Worm (Caenorhabditis elegans): ENCODE measurements around the gene best-1.

Gene best-1

DNA sequence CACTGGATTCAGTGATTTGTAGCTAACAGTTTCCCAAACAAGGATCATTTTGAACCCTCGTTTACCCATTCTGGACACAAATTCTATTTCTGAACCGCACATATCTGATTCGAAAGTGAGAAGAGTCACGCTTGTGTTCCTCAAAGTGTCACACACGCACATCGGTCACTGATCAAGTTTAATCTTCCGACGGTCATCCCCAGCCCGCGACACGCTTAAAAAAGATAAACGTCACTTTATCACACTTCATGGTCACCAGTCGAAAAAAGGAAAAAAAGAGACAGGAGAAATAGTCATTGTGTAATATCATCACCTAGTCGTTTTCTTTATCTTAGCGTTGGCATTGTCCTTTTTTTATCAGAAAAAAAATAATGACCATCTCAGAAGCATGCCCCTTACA is 31.9 kb downstream of the best-1 start:
- TF ChIP-seq tab-1 (GFP tag; IDR thresholded peaks at IDR 0.05) (no peak), ref-1 (GFP tag; conservative IDR thresholded peaks at IDR 0.05) (no peak), flt-1 (GFP tag; IDR thresholded peaks at IDR 0.05) (no peak)

DNA sequence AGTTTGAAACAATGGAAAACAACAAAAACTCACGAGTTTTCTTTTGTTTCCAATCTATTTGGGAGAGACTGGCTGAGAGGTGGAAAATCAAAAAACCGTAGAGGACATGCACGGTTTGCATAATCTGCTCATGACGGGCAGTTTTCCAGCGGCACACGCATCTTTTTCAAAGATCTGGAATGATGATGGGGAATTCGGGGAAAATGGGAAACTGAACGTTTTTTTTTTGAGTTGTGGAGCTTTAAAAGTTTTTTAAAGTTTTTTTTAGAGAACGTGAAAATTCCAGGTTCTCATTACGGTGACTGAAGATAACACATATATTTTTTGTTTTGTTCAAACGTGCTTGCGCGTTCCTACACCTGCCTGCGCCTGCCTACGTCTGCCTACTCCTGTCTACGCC is 33.0 kb downstream of the best-1 start, which contains the start of gene C39E9.7:
Gene C39E9.7 (minus strand): TSS at position 101 of the 400 bp plus-strand sequence.
- no peak for TF ChIP-seq ztf-29 (GFP tag; IDR thresholded peaks at IDR 0.05)
- TF ChIP-seq klf-2 (GFP tag; conservative IDR thresholded peaks at IDR 0.05): no peak
- no peak for TF ChIP-seq ztf-23 (GFP tag; IDR thresholded peaks at IDR 0.05)
- no peak for TF ChIP-seq flt-1 (GFP tag; IDR thresholded peaks at IDR 0.05)
- TF ChIP-seq T22C8.4 (GFP tag; IDR thresholded peaks at IDR 0.05): no peak
- no peak for TF ChIP-seq tab-1 (GFP tag; IDR thresholded peaks at IDR 0.05)
- no peak for TF ChIP-seq med-1 (GFP tag; optimal IDR thresholded peaks at IDR 0.05; ENCODE audit: insufficient read depth)
- TF ChIP-seq cog-1 (tag; optimal IDR thresholded peaks at IDR 0.05): no peak
- no peak for TF ChIP-seq ref-1 (GFP tag; conservative IDR thresholded peaks at IDR 0.05)

DNA sequence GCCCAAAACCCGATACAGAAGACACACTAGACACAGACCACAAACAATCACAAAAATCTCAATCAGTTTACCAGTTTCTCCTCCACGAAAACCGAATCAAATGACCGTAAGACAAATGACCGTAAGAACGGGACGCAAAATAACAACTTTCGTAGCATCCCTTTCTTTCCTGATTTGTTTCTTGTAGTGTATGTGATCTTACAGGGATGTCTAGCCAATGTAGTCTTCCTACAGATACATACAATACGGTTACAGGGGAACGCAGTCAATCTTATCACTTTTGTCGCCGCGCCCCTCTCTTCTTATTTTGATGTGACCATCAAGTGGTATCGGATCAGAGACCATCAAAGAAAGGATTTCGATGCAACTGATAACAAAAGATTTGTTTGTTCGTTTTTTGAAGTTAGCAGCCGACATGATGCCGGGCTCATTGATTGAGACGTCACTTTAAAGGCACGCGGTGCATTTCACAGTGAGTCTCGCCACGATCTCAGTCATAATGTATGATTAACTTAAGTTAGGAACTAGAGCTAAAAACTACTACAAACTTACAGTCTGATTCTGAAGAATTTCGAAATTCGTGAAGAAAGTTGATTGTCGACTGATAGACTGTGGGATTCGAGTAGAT is 33.8 kb downstream of the best-1 start:
- TF ChIP-seq ztf-23 (GFP tag; IDR thresholded peaks at IDR 0.05): no peak
- no peak for TF ChIP-seq flt-1 (GFP tag; IDR thresholded peaks at IDR 0.05)
- no peak for TF ChIP-seq T22C8.4 (GFP tag; IDR thresholded peaks at IDR 0.05)

DNA sequence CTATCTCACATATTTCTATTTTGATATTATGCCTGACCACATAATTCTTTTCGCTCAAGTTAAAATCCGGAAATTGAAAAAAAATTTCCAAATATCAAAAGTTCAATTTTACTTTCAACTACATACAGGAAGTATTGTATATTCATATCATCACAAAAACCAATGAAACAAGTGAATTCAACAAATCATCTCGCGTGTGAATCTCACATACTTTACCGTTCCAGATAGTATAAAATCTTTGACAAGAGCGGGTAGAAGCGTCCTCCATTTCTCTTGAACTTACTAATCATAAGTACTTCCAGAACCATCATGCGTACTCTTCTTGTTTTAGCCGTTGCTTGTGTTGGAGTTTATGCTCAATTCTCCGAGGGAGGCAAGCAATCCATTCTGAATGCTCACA is 38.1 kb downstream of the best-1 start, which contains the start of gene scl-8:
Gene scl-8 (plus strand): TSS at position 301 of the 400 bp plus-strand sequence.
- TF ChIP-seq klf-2 (GFP tag; conservative IDR thresholded peaks at IDR 0.05): no peak
- no peak for TF ChIP-seq ref-1 (GFP tag; conservative IDR thresholded peaks at IDR 0.05)
- no peak for TF ChIP-seq ztf-29 (GFP tag; IDR thresholded peaks at IDR 0.05)
- TF ChIP-seq tab-1 (GFP tag; IDR thresholded peaks at IDR 0.05): no peak
- TF ChIP-seq med-1 (GFP tag; optimal IDR thresholded peaks at IDR 0.05; ENCODE audit: insufficient read depth): no peak
- TF ChIP-seq cog-1 (tag; optimal IDR thresholded peaks at IDR 0.05): no peak
- TF ChIP-seq T22C8.4 (GFP tag; IDR thresholded peaks at IDR 0.05): no peak
- no peak for TF ChIP-seq ztf-23 (GFP tag; IDR thresholded peaks at IDR 0.05)
- TF ChIP-seq flt-1 (GFP tag; IDR thresholded peaks at IDR 0.05): no peak

DNA sequence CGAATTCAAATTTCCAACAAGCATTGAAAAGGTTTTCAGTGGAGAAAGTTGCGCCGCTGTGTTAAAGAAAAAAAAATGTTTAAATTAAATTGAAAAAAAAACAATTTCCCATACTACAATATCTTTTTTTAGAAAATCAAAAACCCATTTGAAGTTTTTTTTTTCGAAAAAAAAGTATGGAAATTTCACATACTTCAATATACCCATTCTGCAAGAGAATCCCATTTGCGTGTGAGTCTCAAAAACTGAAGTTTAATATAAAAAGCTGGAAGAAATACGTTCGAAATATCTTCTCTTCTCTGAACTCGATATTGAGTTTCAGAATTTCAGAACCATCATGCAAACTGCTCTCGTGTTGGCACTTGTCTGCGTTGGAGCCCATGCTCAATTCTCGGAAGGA is 39.4 kb downstream of the best-1 start, which contains the start of gene scl-7:
Gene scl-7 (plus strand): TSS at position 301 of the 400 bp plus-strand sequence.
- no peak for TF ChIP-seq med-1 (GFP tag; optimal IDR thresholded peaks at IDR 0.05; ENCODE audit: insufficient read depth)
- no peak for TF ChIP-seq cog-1 (tag; optimal IDR thresholded peaks at IDR 0.05)
- no peak for TF ChIP-seq ztf-29 (GFP tag; IDR thresholded peaks at IDR 0.05)
- TF ChIP-seq klf-2 (GFP tag; conservative IDR thresholded peaks at IDR 0.05): no peak
- TF ChIP-seq flt-1 (GFP tag; IDR thresholded peaks at IDR 0.05): no peak
- no peak for TF ChIP-seq ref-1 (GFP tag; conservative IDR thresholded peaks at IDR 0.05)
- TF ChIP-seq T22C8.4 (GFP tag; IDR thresholded peaks at IDR 0.05): no peak
- TF ChIP-seq tab-1 (GFP tag; IDR thresholded peaks at IDR 0.05): no peak
- TF ChIP-seq ztf-23 (GFP tag; IDR thresholded peaks at IDR 0.05): no peak

DNA sequence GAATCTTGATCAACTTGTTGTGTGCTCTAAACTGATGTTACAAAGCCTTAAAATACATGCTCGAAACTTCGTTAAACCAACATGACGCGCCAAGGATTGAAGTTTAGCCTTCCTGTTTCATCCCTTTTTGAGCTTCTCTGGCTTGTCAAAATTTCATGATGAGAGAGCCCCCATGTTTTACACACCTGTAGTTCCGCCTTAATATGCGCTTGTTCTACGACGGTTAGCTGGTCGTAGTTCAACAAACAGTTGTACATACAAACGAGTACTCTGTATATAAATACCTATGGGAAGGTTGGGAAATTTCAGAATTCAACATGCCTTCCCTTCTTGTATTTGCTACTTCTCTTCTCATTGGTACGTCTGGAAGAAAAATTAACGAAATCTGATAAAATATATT is 41.1 kb downstream of the best-1 start, which contains the start of gene scl-6:
Gene scl-6 (plus strand): TSS at position 301 of the 400 bp plus-strand sequence.
- TF ChIP-seq T22C8.4 (GFP tag; IDR thresholded peaks at IDR 0.05): no peak
- no peak for TF ChIP-seq klf-2 (GFP tag; conservative IDR thresholded peaks at IDR 0.05)
- no peak for TF ChIP-seq ref-1 (GFP tag; conservative IDR thresholded peaks at IDR 0.05)
- no peak for TF ChIP-seq tab-1 (GFP tag; IDR thresholded peaks at IDR 0.05)
- no peak for TF ChIP-seq med-1 (GFP tag; optimal IDR thresholded peaks at IDR 0.05; ENCODE audit: insufficient read depth)
- TF ChIP-seq flt-1 (GFP tag; IDR thresholded peaks at IDR 0.05): no peak
- TF ChIP-seq cog-1 (tag; optimal IDR thresholded peaks at IDR 0.05): no peak
- no peak for TF ChIP-seq ztf-29 (GFP tag; IDR thresholded peaks at IDR 0.05)
- no peak for TF ChIP-seq ztf-23 (GFP tag; IDR thresholded peaks at IDR 0.05)

DNA sequence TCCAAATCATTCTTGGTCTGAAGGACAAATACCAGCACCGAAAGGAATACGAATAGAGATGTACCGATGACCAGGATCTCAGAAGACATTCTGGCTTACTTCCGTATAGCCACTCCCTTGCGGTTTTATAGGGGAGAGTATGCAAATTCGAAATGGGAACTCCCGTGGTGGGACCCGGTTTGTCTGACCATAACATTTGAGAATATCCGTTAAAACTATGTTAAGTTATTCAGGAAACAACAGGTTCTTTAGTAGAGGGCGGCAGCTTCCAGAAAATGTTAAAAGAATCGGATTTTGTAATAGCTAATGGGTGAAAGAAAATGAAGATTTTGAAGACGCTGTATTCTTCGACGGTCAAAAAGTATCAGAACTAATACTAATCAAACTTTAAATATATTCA is 42.4 kb downstream of the best-1 start, which contains the start of gene col-131:
Gene col-131 (minus strand): TSS at position 101 of the 400 bp plus-strand sequence.
- no peak for TF ChIP-seq cog-1 (tag; optimal IDR thresholded peaks at IDR 0.05)
- TF ChIP-seq ztf-23 (GFP tag; IDR thresholded peaks at IDR 0.05): no peak
- no peak for TF ChIP-seq T22C8.4 (GFP tag; IDR thresholded peaks at IDR 0.05)
- no peak for TF ChIP-seq ref-1 (GFP tag; conservative IDR thresholded peaks at IDR 0.05)
- no peak for TF ChIP-seq flt-1 (GFP tag; IDR thresholded peaks at IDR 0.05)
- no peak for TF ChIP-seq med-1 (GFP tag; optimal IDR thresholded peaks at IDR 0.05; ENCODE audit: insufficient read depth)
- no peak for TF ChIP-seq ztf-29 (GFP tag; IDR thresholded peaks at IDR 0.05)
- no peak for TF ChIP-seq tab-1 (GFP tag; IDR thresholded peaks at IDR 0.05)
- no peak for TF ChIP-seq klf-2 (GFP tag; conservative IDR thresholded peaks at IDR 0.05)

DNA sequence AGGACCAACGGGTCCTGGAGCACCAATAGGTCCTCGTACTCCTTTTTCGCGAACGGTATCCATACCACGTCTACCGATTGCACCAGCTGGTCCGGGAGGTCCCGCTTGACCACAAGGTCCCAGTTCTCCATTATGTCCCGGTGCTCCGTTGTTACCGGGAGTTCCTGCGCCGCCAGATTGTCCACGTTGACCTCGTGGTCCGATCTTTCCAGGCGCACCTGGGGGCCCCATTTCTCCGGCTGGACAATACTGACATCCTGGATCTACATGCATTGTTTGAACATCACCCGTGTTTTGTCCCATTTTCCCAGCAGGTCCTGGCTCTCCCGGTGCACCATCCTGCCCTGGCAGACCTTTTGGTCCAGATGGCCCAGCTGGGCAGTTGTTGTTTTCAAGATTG is 43.5 kb downstream of the best-1 start:
- TF ChIP-seq T22C8.4 (GFP tag; IDR thresholded peaks at IDR 0.05) (no peak), tab-1 (GFP tag; IDR thresholded peaks at IDR 0.05) (no peak), flt-1 (GFP tag; IDR thresholded peaks at IDR 0.05) (no peak), klf-2 (GFP tag; conservative IDR thresholded peaks at IDR 0.05) (no peak), cog-1 (tag; optimal IDR thresholded peaks at IDR 0.05) (no peak), ztf-29 (GFP tag; IDR thresholded peaks at IDR 0.05) (no peak), med-1 (GFP tag; optimal IDR thresholded peaks at IDR 0.05; ENCODE audit: insufficient read depth) (no peak), ztf-23 (GFP tag; IDR thresholded peaks at IDR 0.05) (no peak), ref-1 (GFP tag; conservative IDR thresholded peaks at IDR 0.05) (no peak)

DNA sequence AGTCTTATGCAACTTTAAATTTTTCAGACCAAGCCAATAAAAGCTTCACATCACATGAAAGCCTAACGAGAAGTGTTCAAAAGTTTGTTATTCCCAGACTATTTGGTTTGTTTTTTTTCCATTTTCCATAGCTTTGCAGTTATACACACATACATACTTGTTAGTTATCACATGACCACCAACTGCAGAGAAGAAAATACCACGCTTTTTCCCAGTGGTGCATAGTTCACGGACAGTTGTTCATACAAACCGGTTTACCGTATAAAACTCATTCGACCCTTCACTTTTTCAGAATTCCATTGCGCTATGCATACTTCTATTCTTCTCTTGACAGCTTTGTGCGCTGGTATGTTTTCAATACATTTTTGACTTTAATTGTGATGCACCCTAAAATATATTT is 45.9 kb downstream of the best-1 start, which contains the start of gene scl-5:
Gene scl-5 (plus strand): TSS at position 301 of the 400 bp plus-strand sequence.
- no peak for TF ChIP-seq klf-2 (GFP tag; conservative IDR thresholded peaks at IDR 0.05)
- TF ChIP-seq ztf-23 (GFP tag; IDR thresholded peaks at IDR 0.05): no peak
- no peak for TF ChIP-seq tab-1 (GFP tag; IDR thresholded peaks at IDR 0.05)
- TF ChIP-seq cog-1 (tag; optimal IDR thresholded peaks at IDR 0.05): no peak
- no peak for TF ChIP-seq ref-1 (GFP tag; conservative IDR thresholded peaks at IDR 0.05)
- no peak for TF ChIP-seq flt-1 (GFP tag; IDR thresholded peaks at IDR 0.05)
- no peak for TF ChIP-seq T22C8.4 (GFP tag; IDR thresholded peaks at IDR 0.05)
- no peak for TF ChIP-seq med-1 (GFP tag; optimal IDR thresholded peaks at IDR 0.05; ENCODE audit: insufficient read depth)
- TF ChIP-seq ztf-29 (GFP tag; IDR thresholded peaks at IDR 0.05): no peak

DNA sequence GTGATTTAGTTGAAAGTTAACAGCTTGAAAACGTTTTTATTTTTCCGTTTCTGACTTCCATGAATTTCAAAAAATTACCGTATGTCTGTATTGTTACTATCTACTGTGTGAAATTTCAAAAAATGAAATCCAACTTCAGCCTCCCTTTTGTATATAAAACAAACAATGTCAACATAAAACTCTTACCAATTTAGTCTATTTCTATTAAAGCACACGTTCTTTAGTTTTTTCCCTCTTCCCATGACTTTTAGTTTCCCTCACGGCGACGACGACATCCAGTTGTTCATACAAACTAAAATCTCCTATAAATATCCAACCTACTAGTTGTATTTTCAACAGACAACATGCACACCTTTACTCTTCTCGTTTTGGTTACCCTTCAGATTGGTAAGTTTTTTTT is 50.3 kb downstream of the best-1 start, which contains the start of gene scl-3:
Gene scl-3 (plus strand): TSS at position 301 of the 400 bp plus-strand sequence.
- no peak for TF ChIP-seq ztf-29 (GFP tag; IDR thresholded peaks at IDR 0.05)
- TF ChIP-seq ztf-23 (GFP tag; IDR thresholded peaks at IDR 0.05): no peak
- TF ChIP-seq klf-2 (GFP tag; conservative IDR thresholded peaks at IDR 0.05): no peak
- no peak for TF ChIP-seq tab-1 (GFP tag; IDR thresholded peaks at IDR 0.05)
- TF ChIP-seq cog-1 (tag; optimal IDR thresholded peaks at IDR 0.05): no peak
